Fruit fly (Drosophila melanogaster) whole organism, wandering third instar larva: ENCODE results near the gene Nup98-96.

ENCODE experiments used
- Abd-B ChIP-seq: fragments of >200 bp; optimal IDR thresholded peaks from 2 replicates; lab custom pipeline; 2017; ENCODE audit warnings: missing biosample characterization, missing genetic modification characterization
- CG32264 ChIP-seq: fragments of 200-800 bp; sonication (Bioruptor generic); optimal IDR thresholded peaks from 2 replicates; lab custom pipeline; 2016; ENCODE audit warnings: missing biosample characterization, missing genetic modification characterization
- CG9705 ChIP-seq: fragments of 200-800 bp; sonication (Bioruptor generic); optimal IDR thresholded peaks from 2 replicates; lab custom pipeline; 2018; ENCODE audit warnings: missing biosample characterization, mild to moderate bottlenecking, missing genetic modification characterization
- CrebA ChIP-seq: fragments of 200-800 bp; sonication (Bioruptor generic); optimal IDR thresholded peaks from 2 replicates; lab custom pipeline; 2016; ENCODE audit warnings: missing biosample characterization, mild to moderate bottlenecking, missing genetic modification characterization, borderline replicate concordance
- Dfd ChIP-seq: fragments of >200 bp; optimal IDR thresholded peaks from 2 replicates; lab custom pipeline; 2017; ENCODE audit warnings: missing biosample characterization, missing genetic modification characterization
- Dif ChIP-seq: fragments of 200-275, 200-300 bp; sonication (Bioruptor generic); optimal IDR thresholded peaks from 2 replicates; lab custom pipeline; 2018; ENCODE audit warnings: missing biosample characterization, missing genetic modification characterization; ENCODE audit not compliant: partially characterized antibody
- GATAd ChIP-seq: sonication (Bioruptor generic); optimal IDR thresholded peaks from 2 replicates; lab custom pipeline; 2016; ENCODE audit warnings: missing biosample characterization, missing genetic modification characterization
- HLH106 ChIP-seq: fragments of 200-800 bp; optimal IDR thresholded peaks from 3 replicates; lab custom pipeline; 2019; ENCODE audit warnings: missing biosample characterization, mild to moderate bottlenecking, missing genetic modification characterization, moderate library complexity
- Hnf4 ChIP-seq: fragments of 200-800 bp; sonication (Bioruptor generic); optimal IDR thresholded peaks from 2 replicates; lab custom pipeline; 2016; ENCODE audit warnings: missing biosample characterization, mild to moderate bottlenecking, missing genetic modification characterization
- Hr78 ChIP-seq: fragments of >200 bp; optimal IDR thresholded peaks from 2 replicates; lab custom pipeline; 2017; ENCODE audit warnings: missing biosample characterization, missing genetic modification characterization
- Hr83 ChIP-seq: fragments of 200-300 bp; sonication (Bioruptor generic); optimal IDR thresholded peaks from 2 replicates; lab custom pipeline; 2016; ENCODE audit warnings: missing biosample characterization, mild to moderate bottlenecking, missing genetic modification characterization, moderate library complexity; ENCODE audit not compliant: poor library complexity, severe bottlenecking
- Jra ChIP-seq: sonication (Bioruptor generic); optimal IDR thresholded peaks from 2 replicates; lab custom pipeline; 2016; ENCODE audit warnings: missing biosample characterization, missing genetic modification characterization
- Mio ChIP-seq: sonication (Bioruptor generic); optimal IDR thresholded peaks from 2 replicates; lab custom pipeline; 2016; ENCODE audit warnings: missing biosample characterization, missing genetic modification characterization
- Myc ChIP-seq: fragments of >200 bp; optimal IDR thresholded peaks from 2 replicates; lab custom pipeline; 2017
- N ChIP-seq: fragments of >200 bp; optimal IDR thresholded peaks from 2 replicates; lab custom pipeline; 2018; ENCODE audit warnings: missing biosample characterization, missing external identifiers, missing genetic modification characterization
- OdsH ChIP-seq: fragments of 200-800 bp; sonication (Bioruptor generic); optimal IDR thresholded peaks from 2 replicates; lab custom pipeline; 2016; ENCODE audit warnings: missing biosample characterization, mild to moderate bottlenecking, missing genetic modification characterization
- Rel ChIP-seq, 2 experiments: fragments of 200-800 bp; sonication (Bioruptor generic) in 1 of 2; optimal IDR thresholded peaks; 2 replicates in 1 of 2; 3 replicates in 1 of 2; lab custom pipeline; 2016 to 2019; ENCODE audit warnings: mild to moderate bottlenecking in 2 of 2, missing biosample characterization in 2 of 2, missing genetic modification characterization in 2 of 2, moderate library complexity in 1 of 2
- Sp1 ChIP-seq: fragments of 200-800 bp; sonication (Bioruptor generic); optimal IDR thresholded peaks from 3 replicates; lab custom pipeline; 2019; ENCODE audit warnings: missing biosample characterization, mild to moderate bottlenecking, missing genetic modification characterization, moderate library complexity
- Vsx2 ChIP-seq: fragments of 200-300, 225-300 bp; sonication (Bioruptor generic); optimal IDR thresholded peaks from 2 replicates; lab custom pipeline; 2018; ENCODE audit warnings: missing biosample characterization, missing genetic modification characterization; ENCODE audit not compliant: partially characterized antibody
- br ChIP-seq: fragments of 200-800 bp; sonication (Bioruptor generic); optimal IDR thresholded peaks from 2 replicates; lab custom pipeline; 2016; ENCODE audit warnings: missing biosample characterization, missing genetic modification characterization
- brk ChIP-seq: fragments of 200-800 bp; sonication (Bioruptor generic); optimal IDR thresholded peaks from 2 replicates; lab custom pipeline; 2016; ENCODE audit warnings: missing biosample characterization, mild to moderate bottlenecking, missing genetic modification characterization
- dmrt93B ChIP-seq: fragments of 200-800 bp; sonication (Bioruptor generic); optimal IDR thresholded peaks from 2 replicates; lab custom pipeline; 2018; ENCODE audit warnings: missing biosample characterization, mild to moderate bottlenecking, missing genetic modification characterization
- ey ChIP-seq: fragments of 200-800 bp; sonication (Bioruptor generic); optimal IDR thresholded peaks from 2 replicates; lab custom pipeline; 2016; ENCODE audit warnings: missing biosample characterization, missing genetic modification characterization
- foxo ChIP-seq, 2 experiments: fragments of 200-800 bp; sonication (Bioruptor generic); optimal IDR thresholded peaks; 2 replicates in 1 of 2; 3 replicates in 1 of 2; lab custom pipeline; 2016 to 2017; ENCODE audit warnings: missing biosample characterization in 2 of 2, missing genetic modification characterization in 2 of 2
- fru ChIP-seq: fragments of 200-800 bp; sonication (Bioruptor generic); optimal IDR thresholded peaks from 3 replicates; lab custom pipeline; 2016; ENCODE audit warnings: missing biosample characterization, mild to moderate bottlenecking, missing genetic modification characterization
- h ChIP-seq: fragments of 200-800 bp; sonication (Bioruptor generic); optimal IDR thresholded peaks from 3 replicates; lab custom pipeline; 2016; ENCODE audit warnings: missing biosample characterization, mild to moderate bottlenecking, missing genetic modification characterization
- psq ChIP-seq: fragments of 200-800 bp; sonication (Bioruptor generic); optimal IDR thresholded peaks from 3 replicates; lab custom pipeline; 2017; ENCODE audit warnings: missing biosample characterization, mild to moderate bottlenecking, missing genetic modification characterization, moderate library complexity
- rgr ChIP-seq: fragments of 200-800 bp; sonication (Bioruptor generic); optimal IDR thresholded peaks from 3 replicates; lab custom pipeline; 2016; ENCODE audit warnings: missing biosample characterization, mild to moderate bottlenecking, missing genetic modification characterization
- sage ChIP-seq: fragments of 200-800 bp; sonication (Bioruptor generic); optimal IDR thresholded peaks from 2 replicates; lab custom pipeline; 2016; ENCODE audit warnings: missing biosample characterization, mild to moderate bottlenecking, missing genetic modification characterization
- sv ChIP-seq: fragments of 200-800 bp; sonication (Bioruptor generic); optimal IDR thresholded peaks from 3 replicates; lab custom pipeline; 2016; ENCODE audit warnings: missing biosample characterization, missing genetic modification characterization
- tai ChIP-seq: sonication (Bioruptor generic); optimal IDR thresholded peaks from 2 replicates; lab custom pipeline; 2016; ENCODE audit warnings: missing biosample characterization, missing genetic modification characterization
- usp ChIP-seq: fragments of >200 bp; optimal IDR thresholded peaks from 2 replicates; lab custom pipeline; 2017; ENCODE audit warnings: missing biosample characterization, missing genetic modification characterization
- woc ChIP-seq: sonication (Bioruptor generic); optimal IDR thresholded peaks from 2 replicates; lab custom pipeline; 2016; ENCODE audit warnings: missing biosample characterization, mild to moderate bottlenecking, missing genetic modification characterization

Nup98-96 gene

dm6 chr3R:23822969-23823368 is 41.5 kb upstream of the Nup98-96 start:
- TF ChIP-seq Hr78 (GFP tag; lab: Kevin White, UChicago) (no peak), psq (no peak), CG32264 (GFP tag; lab: Kevin White, UChicago) (no peak), sage (GFP tag; lab: Kevin White, UChicago) (no peak), ey (GFP tag; lab: Kevin White, UChicago) (no peak), usp (GFP tag; lab: Kevin White, UChicago) (no peak), Dif (GFP tag; lab: Kevin White, UChicago) (no peak), OdsH (GFP tag; lab: Kevin White, UChicago) (no peak), Hnf4 (no peak), CrebA (GFP tag; lab: Kevin White, UChicago) (no peak), h (GFP tag; lab: Kevin White, UChicago) (no peak)

dm6 chr3R:23820290-23820689 is 38.9 kb upstream of the Nup98-96 start:
- TF ChIP-seq sv (GFP tag; lab: Kevin White, UChicago) (peak; percentile 25), Myc (lab: Kevin White, UChicago) (no peak), N (GFP tag; lab: Kevin White, UChicago) (no peak), Mio (GFP tag; lab: Kevin White, UChicago) (no peak), dmrt93B (no peak), h (GFP tag; lab: Kevin White, UChicago) (no peak), Hr83 (GFP tag; lab: Kevin White, UChicago) (no peak), Jra (GFP tag; lab: Kevin White, UChicago) (no peak), Abd-B (GFP tag; lab: Kevin White, UChicago) (no peak), fru (GFP tag; lab: Kevin White, UChicago) (no peak), Hnf4 (no peak), GATAd (no peak), CG32264 (GFP tag; lab: Kevin White, UChicago) (no peak), psq (no peak), CG9705 (GFP tag; lab: Kevin White, UChicago) (no peak), OdsH (GFP tag; lab: Kevin White, UChicago) (no peak), foxo (GFP tag; optimal IDR thresholded peaks at IDR 0.05; lab: Kevin White, UChicago) (peak in 1 of 2 experiments; percentile 41), HLH106 (tag; lab: Kevin White, UChicago) (no peak), Dfd (GFP tag; lab: Kevin White, UChicago) (no peak), br (GFP tag; lab: Kevin White, UChicago) (no peak), Rel (GFP tag; optimal IDR thresholded peaks at IDR 0.05; lab: Kevin White, UChicago) (no peak), Rel (tag; optimal IDR thresholded peaks at IDR 0.05; lab: Kevin White, UChicago) (peak; percentile 45), Vsx2 (GFP tag; lab: Kevin White, UChicago) (no peak), rgr (no peak)

dm6 chr3R:23818879-23819408 is 37.5 kb upstream of the Nup98-96 start, which contains the start of the genes CG33111 and eIF4G2:
Gene CG33111 (minus strand): TSS chr3R:23819237.
Gene eIF4G2 (minus strand): TSS chr3R:23819237.
- TF ChIP-seq CG32264 (GFP tag; lab: Kevin White, UChicago) (no peak), rgr (peak; percentile 37), woc (GFP tag; lab: Kevin White, UChicago) (no peak), Hr83 (GFP tag; lab: Kevin White, UChicago) (peak; percentile 12), foxo (GFP tag; optimal IDR thresholded peaks at IDR 0.05; lab: Kevin White, UChicago) (peak in 1 of 2 experiments; percentile 36), Sp1 (GFP tag; lab: Kevin White, UChicago) (peak; percentile 54), dmrt93B (no peak), CG9705 (GFP tag; lab: Kevin White, UChicago) (no peak), tai (GFP tag; lab: Kevin White, UChicago) (no peak), brk (GFP tag; lab: Kevin White, UChicago) (no peak), Dfd (GFP tag; lab: Kevin White, UChicago) (no peak), Mio (GFP tag; lab: Kevin White, UChicago) (no peak), h (GFP tag; lab: Kevin White, UChicago) (peak; percentile 42), Jra (GFP tag; lab: Kevin White, UChicago) (peak; percentile 48), psq (no peak), HLH106 (tag; lab: Kevin White, UChicago) (peak; percentile 12), ey (GFP tag; lab: Kevin White, UChicago) (no peak)
